Worm (Caenorhabditis elegans) whole organism, L1 larva: ENCODE results near the gene nlp-31.

Experiments
- aly-2 ChIP-seq: fragments of 150-350 bp; optimal IDR thresholded peaks from 2 replicates; lab custom pipeline; 2014; ENCODE audit warnings: missing biosample characterization, missing genetic modification characterization
- ama-1 ChIP-seq: fragments of 150-350 bp; optimal IDR thresholded peaks from 2 replicates; lab custom pipeline; 2014
- ces-1 ChIP-seq: fragments of 150-350 bp; optimal IDR thresholded peaks from 2 replicates; lab custom pipeline; 2014; ENCODE audit warnings: missing biosample characterization, missing genetic modification reagents, missing genetic modification characterization
- dpl-1 ChIP-seq, 3 experiments: fragments of 150-350 bp in 2 of 3; sonication (generic microtip) in 1 of 3; optimal IDR thresholded peaks; 2 replicates each; lab custom pipeline; 2014 to 2017; ENCODE audit warnings: missing biosample characterization in 3 of 3, missing genetic modification characterization in 3 of 3, missing genetic modification reagents in 3 of 3
- fkh-8 ChIP-seq: sonication (generic microtip); optimal IDR thresholded peaks from 2 replicates; lab custom pipeline; 2016; ENCODE audit warnings: mild to moderate bottlenecking, missing genetic modification characterization, missing compliant biosample characterization
- hlh-17 ChIP-seq: fragments of 200-800 bp; sonication (Bioruptor generic); optimal IDR thresholded peaks from 2 replicates; lab custom pipeline; 2018; ENCODE audit warnings: missing genetic modification characterization, mild to moderate bottlenecking, missing compliant biosample characterization, moderate library complexity, borderline replicate concordance
- mef-2 ChIP-seq: fragments of 150-350 bp; optimal IDR thresholded peaks from 2 replicates; lab custom pipeline; 2014; ENCODE audit warnings: missing biosample characterization, missing genetic modification characterization
- nhr-77 ChIP-seq: fragments of 150-350 bp; optimal IDR thresholded peaks from 2 replicates; lab custom pipeline; 2014; ENCODE audit warnings: missing biosample characterization, missing genetic modification characterization
- pag-3 ChIP-seq: sonication (generic microtip); optimal IDR thresholded peaks from 2 replicates; lab custom pipeline; 2017; ENCODE audit warnings: missing genetic modification characterization, mild to moderate bottlenecking, missing compliant biosample characterization, antibody characterized with exemption, borderline replicate concordance; ENCODE audit not compliant: insufficient read depth
- snpc-4 ChIP-seq: fragments of 150-350 bp; optimal IDR thresholded peaks from 2 replicates; lab custom pipeline; 2014; ENCODE audit warnings: missing biosample characterization, missing genetic modification characterization

DNA sequence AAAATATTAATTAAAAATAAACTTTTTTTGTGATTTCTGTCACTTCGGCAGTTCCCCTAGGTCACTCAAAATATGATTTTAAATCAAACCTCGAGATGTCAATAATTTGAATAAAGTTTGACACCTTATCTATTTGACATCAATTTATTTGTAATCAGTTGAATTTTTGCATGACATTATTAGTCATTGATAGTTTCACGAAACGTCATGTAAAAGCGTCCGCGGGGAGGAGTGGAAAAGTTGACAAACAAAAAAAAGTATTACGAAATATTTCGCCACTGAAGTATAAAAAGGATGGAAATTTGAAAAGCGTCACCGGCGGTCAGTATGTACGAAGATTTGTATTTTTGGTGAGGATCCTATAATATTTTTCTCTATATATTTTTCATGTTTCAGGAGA, 44.9 kb downstream of the nlp-31 start, which contains the start of gene K09D9.1:
- TF ChIP-seq fkh-8 (tag; lab: Kevin White, UChicago) (no peak), ces-1 (no peak), hlh-17 (GFP tag; lab: Kevin White, UChicago) (no peak), dpl-1 (GFP tag; optimal IDR thresholded peaks at IDR 0.05; lab: Kevin White, UChicago) (no peak), ama-1 (lab: Kevin White, UChicago) (no peak), snpc-4 (no peak), pag-3 (tag; lab: Kevin White, UChicago) (no peak), nhr-77 (no peak), aly-2 (tag; lab: Kevin White, UChicago) (no peak), mef-2 (no peak)
